Fruit fly (Drosophila melanogaster) whole organism, embryonic: ENCODE data around the gene Ktch.

Experiments used
- C15 ChIP-seq: fragments of 200-800 bp; sonication (Bioruptor generic); IDR thresholded peaks from 3 replicates; pipeline ENCODE4 v1.3.6; 2022; ENCODE audit warnings: missing biosample characterization, missing genetic modification characterization
- CG10209 ChIP-seq: fragments of 200-800 bp; sonication (Bioruptor generic); optimal IDR thresholded peaks from 3 replicates; lab custom pipeline; 2017; ENCODE audit warnings: missing biosample characterization, mild to moderate bottlenecking, missing genetic modification characterization, missing genetic modification reagents
- CG10274 ChIP-seq: fragments of 200-800 bp; sonication (Bioruptor generic); optimal IDR thresholded peaks from 3 replicates; lab custom pipeline; 2017; ENCODE audit warnings: missing biosample characterization, mild to moderate bottlenecking, missing genetic modification characterization
- CG10654 ChIP-seq: fragments of 200-800 bp; sonication (Bioruptor generic); optimal IDR thresholded peaks from 2 replicates; lab custom pipeline; 2016; ENCODE audit warnings: missing biosample characterization, missing genetic modification characterization
- CG12155 ChIP-seq: fragments of 200-800 bp; sonication (Bioruptor generic); optimal IDR thresholded peaks from 3 replicates; lab custom pipeline; 2016; ENCODE audit warnings: missing biosample characterization, missing genetic modification characterization
- CG13775 ChIP-seq: fragments of 200-800 bp; sonication (Bioruptor generic); optimal IDR thresholded peaks from 3 replicates; lab custom pipeline; 2017; ENCODE audit warnings: missing biosample characterization, mild to moderate bottlenecking, missing genetic modification characterization
- CG14667 ChIP-seq: fragments of 200-800 bp; sonication (Bioruptor generic); IDR thresholded peaks from 2 replicates; pipeline ENCODE4 v1.3.6; 2022; ENCODE audit warnings: missing biosample characterization, missing genetic modification characterization
- CG15011 ChIP-seq: fragments of 200-800 bp; sonication (Bioruptor generic); optimal IDR thresholded peaks from 3 replicates; lab custom pipeline; 2018; ENCODE audit warnings: missing biosample characterization, mild to moderate bottlenecking, missing genetic modification characterization
- CG6791 ChIP-seq: fragments of 200-800 bp; sonication (Bioruptor generic); IDR thresholded peaks from 3 replicates; pipeline ENCODE4 v1.3.6; 2022; ENCODE audit warnings: missing biosample characterization, missing genetic modification characterization; ENCODE audit not compliant: partially characterized antibody
- HmgD ChIP-seq: fragments of 200-800 bp; sonication (Bioruptor generic); optimal IDR thresholded peaks from 3 replicates; lab custom pipeline; 2016; ENCODE audit warnings: missing biosample characterization, missing genetic modification characterization
- Lpt ChIP-seq: fragments of >200 bp; optimal IDR thresholded peaks from 2 replicates; lab custom pipeline; 2018; ENCODE audit warnings: missing biosample characterization, missing genetic modification characterization
- NK7.1 ChIP-seq: fragments of 200-800 bp; sonication (Bioruptor generic); optimal IDR thresholded peaks from 3 replicates; lab custom pipeline; 2016; ENCODE audit warnings: missing biosample characterization, missing genetic modification characterization
- Neu2 ChIP-seq: fragments of 200-800 bp; sonication (Bioruptor generic); optimal IDR thresholded peaks from 3 replicates; lab custom pipeline; 2016; ENCODE audit warnings: missing biosample characterization, missing genetic modification characterization, borderline replicate concordance
- NfI ChIP-seq: fragments of 200-800 bp; sonication (Bioruptor generic); optimal IDR thresholded peaks from 3 replicates; lab custom pipeline; 2018; ENCODE audit warnings: missing biosample characterization, mild to moderate bottlenecking, missing genetic modification characterization, moderate library complexity
- Opbp ChIP-seq: fragments of 200-800 bp; sonication (Bioruptor generic); IDR thresholded peaks from 3 replicates; pipeline ENCODE4 v1.3.6; 2022; ENCODE audit warnings: missing biosample characterization, missing genetic modification characterization; ENCODE audit not compliant: partially characterized antibody
- Pdp1 ChIP-seq, 2 experiments: fragments of 200-800 bp; sonication (Bioruptor generic); optimal IDR thresholded peaks; 3 replicates each; lab custom pipeline; 2016; ENCODE audit warnings: missing biosample characterization in 2 of 2, missing genetic modification characterization in 2 of 2, mild to moderate bottlenecking in 1 of 2, moderate library complexity in 1 of 2
- Poxn ChIP-seq: fragments of 200-800 bp; sonication (Bioruptor generic); IDR thresholded peaks from 2 replicates; pipeline ENCODE4 v1.3.6; 2022; ENCODE audit warnings: missing biosample characterization, missing genetic modification characterization
- ap ChIP-seq: fragments of 200-800 bp; sonication (Bioruptor generic); IDR thresholded peaks from 2 replicates; pipeline ENCODE4 v1.3.6; 2022; ENCODE audit warnings: missing biosample characterization, missing genetic modification characterization
- ato ChIP-seq: fragments of 200-800 bp; sonication (Bioruptor generic); IDR thresholded peaks from 2 replicates; pipeline ENCODE4 v1.3.6; 2022; ENCODE audit warnings: missing biosample characterization, missing genetic modification characterization; ENCODE audit not compliant: partially characterized antibody
- bsh ChIP-seq, 2 experiments: fragments of 200-800 bp; sonication (Bioruptor generic); optimal IDR thresholded peaks; 2 replicates each; lab custom pipeline; 2017 to 2018; ENCODE audit warnings: mild to moderate bottlenecking in 2 of 2, missing biosample characterization in 2 of 2, missing genetic modification characterization in 2 of 2, moderate library complexity in 1 of 2
- cas ChIP-seq: fragments of 200-800 bp; sonication (Bioruptor generic); IDR thresholded peaks from 2 replicates; pipeline ENCODE4 v1.3.6; 2022; ENCODE audit warnings: missing biosample characterization, missing genetic modification characterization
- emc ChIP-seq: fragments of 200-800 bp; sonication (Bioruptor generic); optimal IDR thresholded peaks from 2 replicates; lab custom pipeline; 2016; ENCODE audit warnings: missing biosample characterization, missing genetic modification characterization
- gfzf ChIP-seq: fragments of 200-800 bp; sonication (Bioruptor generic); optimal IDR thresholded peaks from 2 replicates; lab custom pipeline; 2016; ENCODE audit warnings: missing biosample characterization, mild to moderate bottlenecking, missing genetic modification characterization, moderate library complexity
- gt ChIP-seq: fragments of 200-800 bp; sonication (Bioruptor generic); IDR thresholded peaks from 2 replicates; pipeline ENCODE4 v1.3.6; 2022; ENCODE audit warnings: missing biosample characterization, missing genetic modification characterization
- org-1 ChIP-seq: fragments of 200-800 bp; sonication (Bioruptor generic); optimal IDR thresholded peaks from 2 replicates; lab custom pipeline; 2017; ENCODE audit warnings: missing biosample characterization, missing genetic modification characterization
- pzg ChIP-seq: fragments of 200-800 bp; sonication (Bioruptor generic); optimal IDR thresholded peaks from 3 replicates; lab custom pipeline; 2018; ENCODE audit warnings: missing biosample characterization, mild to moderate bottlenecking, missing genetic modification characterization, moderate library complexity
- sisA ChIP-seq: fragments of 200-800 bp; sonication (Bioruptor generic); IDR thresholded peaks from 2 replicates; pipeline ENCODE4 v1.3.6; 2022; ENCODE audit warnings: missing biosample characterization, missing genetic modification characterization
- ttk ChIP-seq: fragments of 200-800 bp; sonication (Bioruptor generic); IDR thresholded peaks from 2 replicates; pipeline ENCODE4 v2.1.2; 2022; ENCODE audit warnings: missing biosample characterization, missing genetic modification characterization
- wor ChIP-seq: fragments of 200-800 bp; sonication (Bioruptor generic); IDR thresholded peaks from 2 replicates; pipeline ENCODE4 v1.3.6; 2022; ENCODE audit warnings: missing biosample characterization, missing genetic modification characterization
- zfh1 ChIP-seq: fragments of 200-800 bp; sonication (Bioruptor generic); IDR thresholded peaks from 3 replicates; pipeline ENCODE4 v1.3.6; 2022; ENCODE audit warnings: missing biosample characterization, missing genetic modification characterization

Ktch gene

DNA sequence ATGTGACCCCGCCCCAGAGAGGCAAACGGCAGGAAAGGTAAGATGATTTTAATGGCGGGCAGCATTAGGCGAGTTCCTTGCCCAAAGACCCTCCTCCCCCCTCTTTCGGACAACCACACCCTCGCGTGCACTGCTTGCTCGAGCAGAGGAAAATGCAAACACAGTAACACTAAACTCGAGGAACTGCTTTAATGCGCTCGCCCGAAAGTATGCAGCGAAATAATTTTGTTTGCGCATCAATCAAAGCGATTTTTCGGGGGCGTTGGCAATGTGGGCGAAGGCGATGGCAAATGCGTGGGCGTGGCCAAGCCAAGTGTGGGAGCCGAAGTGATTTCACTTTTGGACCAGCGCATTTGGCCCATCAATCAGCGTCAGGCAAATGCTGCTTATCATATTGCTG, 44.1 kb downstream of the Ktch start (continued):
- no peak for TF ChIP-seq CG10209 (GFP tag; lab: Kevin White, UChicago)
- no peak for TF ChIP-seq Poxn (GFP tag; lab: Robert Waterston, UW)
- 0 out of 3 replicates have a peak, but pooled peaks have one; percentile 33 for TF ChIP-seq zfh1 (GFP tag; lab: Robert Waterston, UW)
- no peak for TF ChIP-seq C15 (GFP tag; lab: Robert Waterston, UW)
- TF ChIP-seq CG13775 (GFP tag; lab: Kevin White, UChicago), result peak; percentile 41
- TF ChIP-seq Opbp (GFP tag; lab: Robert Waterston, UW), result peak; percentile 69; the same call in 2 of the 3 replicates
- no peak for TF ChIP-seq ap
- no peak for TF ChIP-seq CG15011 (GFP tag; lab: Kevin White, UChicago)
- no peak for TF ChIP-seq sisA (GFP tag; lab: Robert Waterston, UW)
- TF ChIP-seq ato (GFP tag; lab: Robert Waterston, UW), result peak; percentile 45; the same call in 1 of the 2 replicates
- TF ChIP-seq CG12155 (GFP tag; lab: Kevin White, UChicago), result no peak
- TF ChIP-seq Lpt (GFP tag; lab: Kevin White, UChicago), result no peak
- no peak for TF ChIP-seq gfzf (GFP tag; lab: Kevin White, UChicago)
- no peak for TF ChIP-seq Neu2 (GFP tag; lab: Kevin White, UChicago)
- TF ChIP-seq emc, result no peak
- TF ChIP-seq bsh (GFP tag; optimal IDR thresholded peaks at IDR 0.05; lab: Kevin White, UChicago), result no peak
- 0 out of 2 replicates have a peak, but pooled peaks have one; percentile 26 for TF ChIP-seq ttk (GFP tag; lab: Robert Waterston, UW)
- no peak for TF ChIP-seq wor (GFP tag; lab: Robert Waterston, UW)
- TF ChIP-seq gt (GFP tag; lab: Robert Waterston, UW), result no peak
- no peak for TF ChIP-seq CG6791
- no peak for TF ChIP-seq CG14667
- TF ChIP-seq cas (GFP tag; lab: Robert Waterston, UW), result no peak
- no peak for TF ChIP-seq CG10274 (GFP tag; lab: Kevin White, UChicago)
- no peak for TF ChIP-seq org-1 (GFP tag; lab: Kevin White, UChicago)
- peak; percentile 31 for TF ChIP-seq NfI (GFP tag; lab: Kevin White, UChicago)
- TF ChIP-seq Pdp1 (GFP tag; optimal IDR thresholded peaks at IDR 0.05; lab: Kevin White, UChicago), result no peak
- no peak for TF ChIP-seq CG10654
- no peak for TF ChIP-seq NK7.1 (GFP tag; lab: Kevin White, UChicago)
- TF ChIP-seq HmgD, result peak; percentile 58
- no peak for TF ChIP-seq pzg (GFP tag; lab: Kevin White, UChicago)
- TF ChIP-seq, all 482 proteins: peak for 56
